Fruit fly (Drosophila melanogaster) whole organism, embryonic: ENCODE measurements around the gene CG16753.

Source experiments
- Asciz ChIP-seq: fragments of 200-800 bp; sonication (Bioruptor generic); optimal IDR thresholded peaks from 2 replicates; lab custom pipeline; 2017; ENCODE audit warnings: missing biosample characterization, mild to moderate bottlenecking, missing genetic modification characterization, missing genetic modification reagents
- CG10267 ChIP-seq: fragments of 200-800 bp; sonication (Bioruptor generic); optimal IDR thresholded peaks from 2 replicates; lab custom pipeline; 2018; ENCODE audit warnings: missing biosample characterization, mild to moderate bottlenecking, missing genetic modification characterization, moderate library complexity
- CG10543 ChIP-seq: fragments of 200-800 bp; sonication (Bioruptor generic); optimal IDR thresholded peaks from 3 replicates; lab custom pipeline; 2017; ENCODE audit warnings: missing biosample characterization, mild to moderate bottlenecking, missing genetic modification characterization, moderate library complexity
- CG10959 ChIP-seq: fragments of 200-800 bp; sonication (Bioruptor generic); IDR thresholded peaks from 2 replicates; pipeline ENCODE4 v1.3.6; 2022; ENCODE audit warnings: missing biosample characterization, missing genetic modification characterization
- CG13123 ChIP-seq: fragments of 200-800 bp; sonication (Bioruptor generic); optimal IDR thresholded peaks from 2 replicates; lab custom pipeline; 2016; ENCODE audit warnings: missing biosample characterization, missing genetic modification characterization
- CG13424 ChIP-seq: fragments of 200-800 bp; sonication (Bioruptor generic); optimal IDR thresholded peaks from 2 replicates; lab custom pipeline; 2019; ENCODE audit warnings: missing biosample characterization, mild to moderate bottlenecking, missing genetic modification characterization, moderate library complexity
- CG13624 ChIP-seq: fragments of 200-800 bp; sonication (Bioruptor generic); optimal IDR thresholded peaks from 2 replicates; lab custom pipeline; 2016; ENCODE audit warnings: missing biosample characterization, missing genetic modification characterization
- CG17802 ChIP-seq: fragments of 200-800 bp; sonication (Bioruptor generic); optimal IDR thresholded peaks from 2 replicates; lab custom pipeline; 2018; ENCODE audit warnings: missing biosample characterization, mild to moderate bottlenecking, missing genetic modification characterization, moderate library complexity
- CG30403 ChIP-seq: fragments of 200-800 bp; sonication (Bioruptor generic); optimal IDR thresholded peaks from 3 replicates; lab custom pipeline; 2016; ENCODE audit warnings: missing biosample characterization, missing genetic modification characterization
- CG3838 ChIP-seq: fragments of 200-800 bp; sonication (Bioruptor generic); optimal IDR thresholded peaks from 3 replicates; lab custom pipeline; 2016; ENCODE audit warnings: missing biosample characterization, missing genetic modification characterization
- CG4820 ChIP-seq: fragments of 200-800 bp; sonication (Bioruptor generic); optimal IDR thresholded peaks from 3 replicates; lab custom pipeline; 2016; ENCODE audit warnings: missing biosample characterization, missing genetic modification characterization
- CG5180 ChIP-seq: fragments of 200-800 bp; sonication (Bioruptor generic); optimal IDR thresholded peaks from 3 replicates; lab custom pipeline; 2017; ENCODE audit warnings: missing biosample characterization, missing genetic modification characterization, mild to moderate bottlenecking, moderate library complexity, missing genetic modification reagents
- CG6175 ChIP-seq: fragments of 200-800 bp; sonication (Bioruptor generic); IDR thresholded peaks from 3 replicates; pipeline ENCODE4 v1.3.6; 2022; ENCODE audit warnings: missing biosample characterization, missing genetic modification characterization
- CG8478 ChIP-seq: fragments of >200 bp; optimal IDR thresholded peaks from 2 replicates; lab custom pipeline; 2018
- CG9437 ChIP-seq: fragments of 200-800 bp; sonication (Bioruptor generic); optimal IDR thresholded peaks from 2 replicates; lab custom pipeline; 2018; ENCODE audit warnings: missing biosample characterization, mild to moderate bottlenecking, missing genetic modification characterization
- CG9797 ChIP-seq: fragments of 200-800 bp; sonication (Bioruptor generic); optimal IDR thresholded peaks from 3 replicates; lab custom pipeline; 2018; ENCODE audit warnings: missing biosample characterization, mild to moderate bottlenecking, missing genetic modification characterization
- Doc2 ChIP-seq: fragments of 200-800 bp; sonication (Bioruptor generic); IDR thresholded peaks from 2 replicates; pipeline ENCODE4 v1.3.6; 2022; ENCODE audit warnings: missing biosample characterization, missing genetic modification characterization
- Hr3 ChIP-seq: fragments of 200-800 bp; sonication (Bioruptor generic); optimal IDR thresholded peaks from 3 replicates; lab custom pipeline; 2016; ENCODE audit warnings: missing biosample characterization, missing genetic modification characterization
- Oli ChIP-seq: fragments of 200-800 bp; sonication (Bioruptor generic); optimal IDR thresholded peaks from 2 replicates; lab custom pipeline; 2018; ENCODE audit warnings: missing biosample characterization, mild to moderate bottlenecking, missing genetic modification characterization, moderate library complexity
- Opbp ChIP-seq: fragments of 200-800 bp; sonication (Bioruptor generic); IDR thresholded peaks from 3 replicates; pipeline ENCODE4 v1.3.6; 2022; ENCODE audit warnings: missing biosample characterization, missing genetic modification characterization; ENCODE audit not compliant: partially characterized antibody
- Pdp1 ChIP-seq, 2 experiments: fragments of 200-800 bp; sonication (Bioruptor generic); optimal IDR thresholded peaks; 3 replicates each; lab custom pipeline; 2016; ENCODE audit warnings: missing biosample characterization in 2 of 2, missing genetic modification characterization in 2 of 2, mild to moderate bottlenecking in 1 of 2, moderate library complexity in 1 of 2
- Spps ChIP-seq: fragments of 200-800 bp; sonication (Bioruptor generic); optimal IDR thresholded peaks from 2 replicates; lab custom pipeline; 2018; ENCODE audit warnings: missing biosample characterization, mild to moderate bottlenecking, missing genetic modification characterization
- Ssrp ChIP-seq: fragments of 200-800 bp; sonication (Bioruptor generic); optimal IDR thresholded peaks from 2 replicates; lab custom pipeline; 2018; ENCODE audit warnings: missing biosample characterization, mild to moderate bottlenecking, missing genetic modification characterization, moderate library complexity
- Tbp ChIP-seq: fragments of >200 bp; optimal IDR thresholded peaks from 2 replicates; lab custom pipeline; 2018; ENCODE audit warnings: missing biosample characterization, missing genetic modification characterization
- ap ChIP-seq: fragments of 200-800 bp; sonication (Bioruptor generic); IDR thresholded peaks from 2 replicates; pipeline ENCODE4 v1.3.6; 2022; ENCODE audit warnings: missing biosample characterization, missing genetic modification characterization
- ara ChIP-seq: fragments of 200-800 bp; sonication (Bioruptor generic); IDR thresholded peaks from 2 replicates; pipeline ENCODE4 v1.3.6; 2022; ENCODE audit warnings: missing biosample characterization, missing genetic modification characterization
- caup ChIP-seq: fragments of 200-800 bp; sonication (Bioruptor generic); optimal IDR thresholded peaks from 3 replicates; lab custom pipeline; 2017; ENCODE audit warnings: missing biosample characterization, mild to moderate bottlenecking, missing genetic modification characterization, moderate library complexity; ENCODE audit not compliant: severe bottlenecking
- chif ChIP-seq, 2 experiments: fragments of 200-800 bp; sonication (Bioruptor generic); optimal IDR thresholded peaks; 3 replicates each; lab custom pipeline; 2016; ENCODE audit warnings: missing biosample characterization in 2 of 2, missing genetic modification characterization in 2 of 2
- ci ChIP-seq: fragments of 200-800 bp; sonication (Bioruptor generic); IDR thresholded peaks from 3 replicates; pipeline ENCODE4 v1.3.6; 2022; ENCODE audit warnings: missing biosample characterization, missing genetic modification characterization
- eyg ChIP-seq: fragments of 200-800 bp; sonication (Bioruptor generic); optimal IDR thresholded peaks from 3 replicates; lab custom pipeline; 2016; ENCODE audit warnings: missing biosample characterization, missing genetic modification characterization
- grau ChIP-seq: fragments of 200-800 bp; optimal IDR thresholded peaks from 3 replicates; lab custom pipeline; 2019; ENCODE audit warnings: missing biosample characterization, mild to moderate bottlenecking, missing genetic modification characterization, moderate library complexity
- grn ChIP-seq: fragments of 200-800 bp; sonication (Bioruptor generic); optimal IDR thresholded peaks from 3 replicates; lab custom pipeline; 2017; ENCODE audit warnings: missing biosample characterization, missing genetic modification characterization
- gsb ChIP-seq: fragments of 200-800 bp; sonication (Bioruptor generic); IDR thresholded peaks from 2 replicates; pipeline ENCODE4 v1.3.6; 2022; ENCODE audit warnings: missing biosample characterization, missing genetic modification characterization
- gsb-n ChIP-seq: fragments of 200-800 bp; sonication (Bioruptor generic); optimal IDR thresholded peaks from 3 replicates; lab custom pipeline; 2018; ENCODE audit warnings: missing biosample characterization, mild to moderate bottlenecking, missing genetic modification characterization
- kay ChIP-seq: fragments of 200-800 bp; sonication (Bioruptor generic); optimal IDR thresholded peaks from 2 replicates; lab custom pipeline; 2016; ENCODE audit warnings: missing biosample characterization, missing genetic modification characterization
- mam ChIP-seq: fragments of 200-800 bp; sonication (Bioruptor generic); optimal IDR thresholded peaks from 3 replicates; lab custom pipeline; 2016; ENCODE audit warnings: missing biosample characterization, missing genetic modification characterization
- peb ChIP-seq: fragments of 200-800 bp; sonication (Bioruptor generic); IDR thresholded peaks from 2 replicates; pipeline ENCODE4 v1.3.6; 2022; ENCODE audit warnings: missing biosample characterization, missing genetic modification characterization
- ro ChIP-seq: fragments of 200-800 bp; sonication (Bioruptor generic); IDR thresholded peaks from 2 replicates; pipeline ENCODE4 v1.3.6; 2022; ENCODE audit warnings: missing biosample characterization, missing genetic modification characterization
- salm ChIP-seq: fragments of 200-800 bp; sonication (Bioruptor generic); optimal IDR thresholded peaks from 2 replicates; lab custom pipeline; 2018; ENCODE audit warnings: missing biosample characterization, mild to moderate bottlenecking, missing genetic modification characterization
- slbo ChIP-seq: fragments of 200-800 bp; sonication (Bioruptor generic); IDR thresholded peaks from 2 replicates; pipeline ENCODE4 v1.3.6; 2022; ENCODE audit warnings: missing biosample characterization, missing genetic modification characterization
- sug ChIP-seq: fragments of 200-800 bp; optimal IDR thresholded peaks from 2 replicates; lab custom pipeline; 2019; ENCODE audit warnings: missing biosample characterization, mild to moderate bottlenecking, missing genetic modification characterization, moderate library complexity
- trem ChIP-seq: fragments of 200-800 bp; optimal IDR thresholded peaks from 3 replicates; lab custom pipeline; 2019; ENCODE audit warnings: missing biosample characterization, mild to moderate bottlenecking, missing genetic modification characterization, moderate library complexity
- unpg ChIP-seq: fragments of 200-800 bp; sonication (Bioruptor generic); optimal IDR thresholded peaks from 3 replicates; lab custom pipeline; 2018; ENCODE audit warnings: missing biosample characterization, mild to moderate bottlenecking, missing genetic modification characterization, moderate library complexity
- zen2 ChIP-seq: fragments of 200-800 bp; sonication (Bioruptor generic); IDR thresholded peaks from 3 replicates; pipeline ENCODE4 v1.3.6; 2022; ENCODE audit warnings: missing biosample characterization, missing genetic modification characterization; ENCODE audit not compliant: partially characterized antibody

The CG16753 gene

dm6 chr3L:3052110-3052871, 2.6 kb upstream of the CG16753 start, which contains the start of gene CG1271 (continued):
- TF ChIP-seq gsb-n (tag; lab: Kevin White, UChicago) (no peak), CG8478 (lab: Kevin White, UChicago) (no peak), peb (GFP tag; lab: Robert Waterston, UW) (peak; percentile 28; the same call in 1 of the 2 replicates), CG3838 (GFP tag; lab: Kevin White, UChicago) (no peak), ap (no peak), CG10959 (GFP tag; lab: Robert Waterston, UW) (no peak), Tbp (GFP tag; lab: Kevin White, UChicago) (no peak), ro (GFP tag; lab: Robert Waterston, UW) (no peak), ci (GFP tag; lab: Robert Waterston, UW) (no peak), ara (GFP tag; lab: Robert Waterston, UW) (no peak), slbo (GFP tag; lab: Robert Waterston, UW) (peak; percentile 72), Spps (tag; lab: Kevin White, UChicago) (no peak), CG6175 (GFP tag; lab: Robert Waterston, UW) (no peak), caup (peak; percentile 67)

- peak; percentile 96 for TF ChIP-seq sug (tag; lab: Kevin White, UChicago)
- TF ChIP-seq Pdp1 (GFP tag; optimal IDR thresholded peaks at IDR 0.05; lab: Kevin White, UChicago) = peak in 1 of 2 experiments; percentile 11
- TF ChIP-seq grn (GFP tag; lab: Kevin White, UChicago) = peak; percentile 45
- TF ChIP-seq mam (GFP tag; lab: Kevin White, UChicago) = no peak
Observed at dm6 chr3L:3054099-3054498, 780 bp upstream of the CG16753 start.

- TF ChIP-seq CG9437 (GFP tag; lab: Kevin White, UChicago) (peak; percentile 21), gsb (no peak), zen2 (GFP tag; lab: Robert Waterston, UW) (no peak), Oli (tag; lab: Kevin White, UChicago) (peak; percentile 43), chif (GFP tag; optimal IDR thresholded peaks at IDR 0.05; lab: Kevin White, UChicago) (peak in 1 of 2 experiments; percentile 23), Doc2 (GFP tag; lab: Robert Waterston, UW) (no peak), CG17802 (tag; lab: Kevin White, UChicago) (no peak), CG10543 (GFP tag; lab: Kevin White, UChicago) (peak; percentile 20), Asciz (GFP tag; lab: Kevin White, UChicago) (peak; percentile 25), salm (tag; lab: Kevin White, UChicago) (no peak), trem (peak; percentile 19), Ssrp (peak; percentile 45), CG9797 (GFP tag; lab: Kevin White, UChicago) (no peak), CG13624 (no peak), Hr3 (GFP tag; lab: Kevin White, UChicago) (peak; percentile 46), CG13123 (GFP tag; lab: Kevin White, UChicago) (no peak), CG4820 (GFP tag; lab: Kevin White, UChicago) (no peak), eyg (GFP tag; lab: Kevin White, UChicago) (no peak), CG5180 (GFP tag; lab: Kevin White, UChicago) (peak; percentile 30), CG30403 (peak; percentile 37), CG13424 (tag; lab: Kevin White, UChicago) (peak; percentile 52), Pdp1 (GFP tag; optimal IDR thresholded peaks at IDR 0.05; lab: Kevin White, UChicago) (peak in 1 of 2 experiments; percentile 36), CG10267 (peak; percentile 20), unpg (peak; percentile 40), kay (no peak), grau (tag; lab: Kevin White, UChicago) (peak; percentile 79), Opbp (GFP tag; lab: Robert Waterston, UW) (no peak)
Observed at dm6 chr3L:3058970-3059883, 4.3 kb downstream of the CG16753 start.
